Worm (Caenorhabditis elegans) whole organism, early embryonic: ENCODE data around the gene B0252.3.

ENCODE experiments used
- B0310.2 ChIP-seq: sonication (generic microtip); optimal IDR thresholded peaks from 2 replicates; lab custom pipeline; 2016; ENCODE audit warnings: mild to moderate bottlenecking, missing genetic modification characterization, missing compliant biosample characterization
- ama-1 ChIP-seq: fragments of 150-350 bp; optimal IDR thresholded peaks from 2 replicates; lab custom pipeline; 2014
- flt-1 ChIP-seq: fragments of 200-800 bp; sonication (Bioruptor generic); IDR thresholded peaks from 2 replicates; pipeline ENCODE4 v1.3.6; 2022; ENCODE audit warnings: missing genetic modification characterization, missing compliant biosample characterization
- hmbx-1 ChIP-seq: sonication (generic microtip); optimal IDR thresholded peaks from 2 replicates; lab custom pipeline; 2016; ENCODE audit warnings: mild to moderate bottlenecking, missing genetic modification characterization, missing compliant biosample characterization
- pes-1 ChIP-seq: fragments of 200-800 bp; sonication (Bioruptor generic); IDR thresholded peaks from 2 replicates; pipeline ENCODE4 v1.3.6; 2022; ENCODE audit warnings: missing genetic modification reagents, missing genetic modification characterization, missing compliant biosample characterization
- sea-1 ChIP-seq: fragments of 200-800 bp; sonication (Bioruptor generic); conservative IDR thresholded peaks from 2 replicates; pipeline ENCODE4 v1.3.6; 2022; ENCODE audit warnings: missing genetic modification characterization, missing compliant biosample characterization
- tbx-11 ChIP-seq: fragments of 200-800 bp; sonication (Bioruptor generic); IDR thresholded peaks from 2 replicates; pipeline ENCODE4 v1.3.6; 2022; ENCODE audit warnings: missing genetic modification characterization, missing compliant biosample characterization
- tbx-37 ChIP-seq: fragments of 200-800 bp; sonication (Bioruptor generic); conservative IDR thresholded peaks from 2 replicates; pipeline ENCODE4 v1.3.6; 2022; ENCODE audit warnings: missing genetic modification reagents, missing genetic modification characterization, missing compliant biosample characterization
- tra-4 ChIP-seq: sonication (generic microtip); optimal IDR thresholded peaks from 2 replicates; lab custom pipeline; 2017; ENCODE audit warnings: missing genetic modification characterization, missing compliant biosample characterization

DNA sequence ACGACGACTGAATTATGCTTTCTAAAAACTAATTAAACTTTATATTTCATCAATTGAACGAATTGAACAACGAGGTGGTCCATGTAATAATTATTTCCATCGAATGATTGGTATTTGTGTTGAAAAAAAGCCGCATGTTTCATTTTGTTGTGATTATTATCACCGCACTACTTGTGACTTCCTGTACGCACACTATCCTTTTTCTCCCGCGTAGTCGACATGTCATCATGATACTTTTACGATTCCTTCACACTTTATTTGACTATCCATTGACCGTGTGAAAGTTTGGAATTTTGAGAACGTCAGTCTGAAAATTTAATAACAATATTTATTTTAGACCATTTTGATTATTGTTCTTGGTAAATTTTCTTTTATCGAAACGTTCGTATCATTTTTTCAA, 20.0 kb upstream of the B0252.3 start, which contains the start of gene F22D3.4:
- TF ChIP-seq tbx-11 (GFP tag; lab: Robert Waterston, UW) (no peak), ama-1 (lab: Kevin White, UChicago) (no peak), tra-4 (tag; lab: Kevin White, UChicago) (no peak), tbx-37 (GFP tag; lab: Robert Waterston, UW) (no peak), flt-1 (no peak), B0310.2 (tag; lab: Kevin White, UChicago) (no peak), hmbx-1 (tag; lab: Kevin White, UChicago) (no peak), sea-1 (GFP tag; lab: Robert Waterston, UW) (no peak), pes-1 (GFP tag; lab: Robert Waterston, UW) (no peak)
